Worm (Caenorhabditis elegans) whole organism, L4 larva: ENCODE results near the gene skpt-1.

Experiments used
- mxl-3 ChIP-seq: fragments of 200-800 bp; sonication (Bioruptor generic); optimal IDR thresholded peaks from 2 replicates; lab custom pipeline; 2018; ENCODE audit warnings: mild to moderate bottlenecking, missing genetic modification characterization, missing compliant biosample characterization
- skn-1 ChIP-seq: fragments of 150-350 bp; optimal IDR thresholded peaks from 2 replicates; lab custom pipeline; 2014; ENCODE audit warnings: missing biosample characterization, missing genetic modification characterization
- snpc-4 ChIP-seq: fragments of 150-350 bp; optimal IDR thresholded peaks from 2 replicates; lab custom pipeline; 2014; ENCODE audit warnings: missing biosample characterization, missing genetic modification characterization

DNA sequence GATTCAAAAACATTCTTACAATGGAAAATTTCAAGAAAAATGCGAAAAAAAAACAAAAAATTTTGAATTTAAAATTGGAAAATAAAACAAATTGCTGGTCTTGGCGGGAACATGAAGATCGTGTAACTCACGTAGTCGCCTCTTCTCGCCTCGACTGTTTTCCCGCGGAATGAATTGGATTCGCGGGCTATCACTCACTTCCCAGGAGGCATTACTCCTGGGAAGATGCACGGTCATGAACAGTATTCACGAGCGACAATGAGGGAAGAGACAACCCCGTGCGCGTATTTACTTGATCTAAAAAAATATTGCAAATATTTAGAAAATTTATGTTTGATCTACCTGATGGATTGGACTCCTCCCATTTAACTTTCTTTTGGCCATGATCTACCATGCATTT lies 41.9 kb downstream of the skpt-1 start:
- TF ChIP-seq mxl-3 (GFP tag; lab: Kevin White, UChicago) (no peak), skn-1 (tag; lab: Kevin White, UChicago) (no peak), snpc-4 (tag; lab: Kevin White, UChicago) (no peak)
